Worm (Caenorhabditis elegans) whole organism, mixed stage, embryonic: Measurements from ENCODE around the gene F36D4.6.
"Not testable (repeated sequence)": the region's sequence is repeated elsewhere in the genome, so short reads cannot be mapped to it uniquely, and the experiment has no call there.

Experiments used
- bed-3 ChIP-seq: fragments of 200-800 bp; sonication (Bioruptor generic); optimal IDR thresholded peaks from 3 replicates; lab custom pipeline; 2018; ENCODE audit warnings: mild to moderate bottlenecking, missing genetic modification characterization, moderate library complexity, missing compliant biosample characterization
- blmp-1 ChIP-seq: fragments of 150-350 bp; optimal IDR thresholded peaks from 2 replicates; lab custom pipeline; 2014; ENCODE audit warnings: missing biosample characterization, missing genetic modification characterization
- ceh-39 ChIP-seq: fragments of 150-350 bp; optimal IDR thresholded peaks from 2 replicates; lab custom pipeline; 2014; ENCODE audit warnings: missing biosample characterization, missing genetic modification characterization
- ceh-43 ChIP-seq: fragments of 200-800 bp; sonication (Bioruptor generic); optimal IDR thresholded peaks from 2 replicates; lab custom pipeline; 2018; ENCODE audit warnings: mild to moderate bottlenecking, missing genetic modification characterization, moderate library complexity, missing compliant biosample characterization
- ceh-83 ChIP-seq: fragments of 200-800 bp; sonication (Bioruptor generic); optimal IDR thresholded peaks from 2 replicates; lab custom pipeline; 2018; ENCODE audit warnings: mild to moderate bottlenecking, missing genetic modification characterization, missing compliant biosample characterization
- ces-1 ChIP-seq: fragments of 150-350 bp; optimal IDR thresholded peaks from 2 replicates; lab custom pipeline; 2014; ENCODE audit warnings: missing biosample characterization, missing genetic modification reagents, missing genetic modification characterization
- cnd-1 ChIP-seq: fragments of 200-800 bp; sonication (Bioruptor generic); optimal IDR thresholded peaks from 2 replicates; lab custom pipeline; 2018; ENCODE audit warnings: mild to moderate bottlenecking, missing genetic modification characterization, missing compliant biosample characterization
- drap-1 ChIP-seq: fragments of 200-800 bp; sonication (Bioruptor generic); optimal IDR thresholded peaks from 3 replicates; lab custom pipeline; 2018; ENCODE audit warnings: mild to moderate bottlenecking, missing genetic modification characterization, missing compliant biosample characterization
- elt-1 ChIP-seq: sonication (generic microtip); optimal IDR thresholded peaks from 2 replicates; lab custom pipeline; 2017; ENCODE audit warnings: missing genetic modification characterization, mild to moderate bottlenecking, missing compliant biosample characterization, antibody characterized with exemption, moderate library complexity, borderline replicate concordance; ENCODE audit not compliant: insufficient read depth
- elt-3 ChIP-seq: fragments of 150-350 bp; optimal IDR thresholded peaks from 2 replicates; lab custom pipeline; 2014; ENCODE audit warnings: missing biosample characterization, missing genetic modification characterization
- flh-1 ChIP-seq: fragments of 200-800 bp; sonication (Bioruptor generic); optimal IDR thresholded peaks from 2 replicates; lab custom pipeline; 2018; ENCODE audit warnings: mild to moderate bottlenecking, missing genetic modification characterization, moderate library complexity, missing compliant biosample characterization
- ham-2 ChIP-seq: fragments of 200-800 bp; sonication (Bioruptor generic); optimal IDR thresholded peaks from 2 replicates; lab custom pipeline; 2018; ENCODE audit warnings: mild to moderate bottlenecking, missing genetic modification characterization, missing compliant biosample characterization
- hlh-1 ChIP-seq: fragments of 150-350 bp; optimal IDR thresholded peaks from 2 replicates; lab custom pipeline; 2014; ENCODE audit warnings: missing biosample characterization, missing genetic modification reagents, missing genetic modification characterization
- lsy-2 ChIP-seq: fragments of 150-350 bp; optimal IDR thresholded peaks from 2 replicates; lab custom pipeline; 2014; ENCODE audit warnings: missing biosample characterization, missing genetic modification characterization
- mab-5 ChIP-seq: fragments of 150-350 bp; optimal IDR thresholded peaks from 2 replicates; lab custom pipeline; 2014; ENCODE audit warnings: missing biosample characterization, missing genetic modification characterization
- mep-1 ChIP-seq: fragments of 150-350 bp; optimal IDR thresholded peaks from 2 replicates; lab custom pipeline; 2017; ENCODE audit warnings: missing biosample characterization, missing genetic modification reagents, missing genetic modification characterization, inconsistent platforms
- mls-2 ChIP-seq: sonication (generic microtip); optimal IDR thresholded peaks from 2 replicates; lab custom pipeline; 2016; ENCODE audit warnings: mild to moderate bottlenecking, missing genetic modification characterization, moderate library complexity, missing compliant biosample characterization
- nhr-12 ChIP-seq: fragments of 150-350 bp; optimal IDR thresholded peaks from 2 replicates; lab custom pipeline; 2014; ENCODE audit warnings: missing biosample characterization, missing genetic modification characterization
- nhr-2 ChIP-seq: fragments of 150-350 bp; optimal IDR thresholded peaks from 2 replicates; lab custom pipeline; 2014; ENCODE audit warnings: missing biosample characterization, missing genetic modification characterization
- nhr-237 ChIP-seq: fragments of 150-350 bp; optimal IDR thresholded peaks from 2 replicates; lab custom pipeline; 2014; ENCODE audit warnings: missing biosample characterization, missing genetic modification characterization
- nhr-28 ChIP-seq: fragments of 150-350 bp; optimal IDR thresholded peaks from 2 replicates; lab custom pipeline; 2014; ENCODE audit warnings: missing biosample characterization, missing genetic modification characterization
- nhr-76 ChIP-seq: sonication (generic microtip); optimal IDR thresholded peaks from 2 replicates; lab custom pipeline; 2017; ENCODE audit warnings: missing biosample characterization, missing genetic modification characterization
- pha-4 ChIP-seq: fragments of 150-350 bp; optimal IDR thresholded peaks from 2 replicates; lab custom pipeline; 2018; ENCODE audit warnings: missing biosample characterization, missing genetic modification reagents, missing genetic modification characterization
- sptf-1 ChIP-seq: sonication (generic microtip); optimal IDR thresholded peaks from 2 replicates; lab custom pipeline; 2017; ENCODE audit warnings: mild to moderate bottlenecking, missing genetic modification characterization, moderate library complexity, missing compliant biosample characterization
- tbx-8 ChIP-seq: fragments of 200-800 bp; sonication (Bioruptor generic); optimal IDR thresholded peaks from 2 replicates; lab custom pipeline; 2018; ENCODE audit warnings: mild to moderate bottlenecking, missing genetic modification characterization, moderate library complexity, missing compliant biosample characterization
- unc-120 ChIP-seq: sonication (generic microtip); optimal IDR thresholded peaks from 2 replicates; lab custom pipeline; 2017; ENCODE audit warnings: missing genetic modification characterization, missing compliant biosample characterization; ENCODE audit not compliant: poor library complexity, severe bottlenecking
- unc-62 ChIP-seq: fragments of 150-350 bp; optimal IDR thresholded peaks from 2 replicates; lab custom pipeline; 2014; ENCODE audit warnings: missing biosample characterization, missing genetic modification reagents, missing genetic modification characterization
- zip-8 ChIP-seq: fragments of 150-350 bp; optimal IDR thresholded peaks from 2 replicates; lab custom pipeline; 2014; ENCODE audit warnings: missing biosample characterization, missing genetic modification characterization

F36D4.6 gene

DNA sequence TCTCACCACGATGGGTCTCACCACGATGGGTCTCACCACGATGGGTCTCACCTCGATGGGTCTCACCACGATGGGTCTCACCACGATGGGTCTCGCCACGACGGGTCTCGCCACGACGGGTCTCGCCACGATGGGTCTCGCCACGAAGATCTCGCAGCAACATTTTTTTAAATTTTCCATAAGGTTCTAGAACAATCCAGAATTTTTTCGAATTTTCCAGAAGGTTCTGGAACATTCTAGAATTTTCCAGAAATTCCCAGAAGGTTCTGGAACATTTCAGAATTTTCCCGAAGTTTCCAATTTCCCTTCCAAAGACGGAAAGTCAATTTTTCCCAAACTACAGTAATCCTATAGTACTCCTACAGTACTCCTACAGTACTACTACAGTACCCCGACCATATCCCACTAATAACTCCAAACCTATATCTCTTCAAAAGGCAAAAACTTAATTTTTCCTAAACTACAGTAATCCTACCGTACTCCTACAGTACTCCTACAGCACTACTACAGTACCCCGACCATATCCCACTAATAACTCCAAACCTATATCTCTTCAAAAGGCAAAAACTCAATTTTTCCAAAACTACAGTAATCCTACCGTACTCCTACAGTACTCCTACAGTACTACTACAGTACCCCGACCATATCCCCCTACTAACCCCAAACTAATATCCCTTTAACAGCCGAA, 12.5 kb upstream of the F36D4.6 start, which contains the start of gene Y54B9A.1:
Y54B9A.1 (minus strand) TSS at position 235 of the 688 bp plus-strand sequence.
- TF ChIP-seq drap-1; ceh-83 (GFP tag; lab: Kevin White, UChicago); blmp-1: not testable (repeated sequence)

DNA sequence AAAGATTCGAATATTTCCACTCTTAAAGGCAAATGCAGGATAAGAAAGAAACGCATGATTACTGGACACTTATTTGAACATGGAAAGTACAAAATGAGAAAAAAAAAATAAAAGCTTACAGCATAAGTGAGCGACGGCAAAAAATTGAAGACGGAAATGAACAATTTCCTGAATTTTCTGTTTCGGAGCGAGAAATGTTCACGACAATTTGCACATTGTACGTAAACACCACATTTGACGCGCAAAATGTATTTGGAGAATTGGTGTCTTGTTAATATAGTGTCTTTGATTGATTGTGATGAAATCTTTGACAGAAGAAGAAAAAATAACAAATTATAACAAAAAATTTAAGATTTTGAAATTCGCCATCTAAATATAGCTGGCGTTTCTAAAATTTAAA, 1.4 kb downstream of the F36D4.6 start, which contains the start of gene F36D4.5:
F36D4.5 (minus strand) TSS at position 225 of the 400 bp plus-strand sequence.
- TF ChIP-seq ces-1 (GFP tag; lab: Kevin White, UChicago) (peak; percentile 77), hlh-1 (tag; lab: Kevin White, UChicago) (no peak)

- peak; percentile 48 for TF ChIP-seq unc-120
- TF ChIP-seq nhr-28 (tag; lab: Kevin White, UChicago) = no peak
- no peak for TF ChIP-seq cnd-1
- TF ChIP-seq mep-1 (tag; lab: Kevin White, UChicago) = no peak
- TF ChIP-seq elt-3 (tag; lab: Kevin White, UChicago) = no peak
- TF ChIP-seq ham-2 = peak; percentile 82
- peak; percentile 55 for TF ChIP-seq mls-2
- TF ChIP-seq hlh-1 (tag; lab: Kevin White, UChicago) = peak; percentile 20
- TF ChIP-seq pha-4 (tag; lab: Kevin White, UChicago) = peak; percentile 7
- TF ChIP-seq, all 35 proteins: peak for 5
Observed at ce11 chrV:9424514-9424913, 2.5 kb downstream of the F36D4.6 start.

DNA sequence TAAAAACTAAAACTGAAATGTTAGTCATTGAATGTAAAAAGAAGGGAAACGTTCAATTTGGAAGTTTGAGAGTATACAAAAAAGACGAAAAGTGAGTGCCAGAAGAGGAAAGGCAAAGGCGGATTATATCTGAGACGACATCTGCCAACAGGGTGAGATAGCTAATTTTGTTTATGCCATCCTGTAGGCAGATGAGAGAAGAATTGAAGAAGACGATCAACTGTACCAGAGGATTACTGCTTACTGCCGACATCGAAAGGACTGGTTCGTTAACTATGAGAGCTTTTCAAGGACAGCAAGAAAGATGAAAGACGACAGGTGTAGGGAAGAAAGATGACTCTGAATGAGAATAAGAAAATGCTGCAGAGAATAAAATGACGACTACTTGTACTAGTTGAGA, 3.4 kb downstream of the F36D4.6 start:
- TF ChIP-seq cnd-1 (peak; percentile 6), mab-5 (tag; lab: Kevin White, UChicago) (no peak)
- TF ChIP-seq, all 35 proteins: peak for 1

ce11 chrV:9422745-9423144, 4.2 kb downstream of the F36D4.6 start:
- TF ChIP-seq nhr-237 (tag; lab: Kevin White, UChicago) = peak; percentile 39
- TF ChIP-seq flh-1 (GFP tag; lab: Kevin White, UChicago) = no peak
- peak; percentile 64 for TF ChIP-seq ham-2
- TF ChIP-seq ces-1 (GFP tag; lab: Kevin White, UChicago) = no peak

DNA sequence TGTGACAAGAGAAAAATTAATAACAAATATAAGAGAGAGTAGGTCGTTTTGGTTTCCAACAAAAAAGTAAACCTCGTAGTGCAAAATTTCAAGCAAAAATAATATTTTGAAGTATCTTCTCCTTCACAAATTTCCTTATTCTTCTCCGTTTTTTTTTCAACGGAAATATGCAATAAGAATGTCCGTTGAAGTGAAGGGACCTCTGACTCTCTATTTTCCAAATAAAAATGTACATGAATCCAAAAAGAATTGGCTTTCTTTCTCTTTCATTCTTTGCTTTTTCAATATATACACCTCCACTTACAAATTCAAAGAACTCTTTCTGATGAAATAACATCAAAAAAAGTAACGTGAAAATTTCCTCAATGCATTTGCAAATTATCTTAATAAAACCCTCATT, 10.4 kb downstream of the F36D4.6 start, which contains the start of gene F36D4.1:
F36D4.1 (plus strand) TSS at position 301 of the 400 bp plus-strand sequence.
- TF ChIP-seq ham-2 (no peak), elt-1 (tag; lab: Kevin White, UChicago) (no peak), elt-3 (tag; lab: Kevin White, UChicago) (no peak), bed-3 (GFP tag; lab: Kevin White, UChicago) (no peak), sptf-1 (tag; lab: Kevin White, UChicago) (no peak), unc-62 (GFP tag; lab: Kevin White, UChicago) (no peak), ceh-43 (GFP tag; lab: Kevin White, UChicago) (no peak), mep-1 (tag; lab: Kevin White, UChicago) (no peak), ceh-39 (tag; lab: Kevin White, UChicago) (no peak), tbx-8 (GFP tag; lab: Kevin White, UChicago) (no peak), cnd-1 (no peak), zip-8 (tag; lab: Kevin White, UChicago) (no peak), nhr-2 (tag; lab: Kevin White, UChicago) (no peak)

DNA sequence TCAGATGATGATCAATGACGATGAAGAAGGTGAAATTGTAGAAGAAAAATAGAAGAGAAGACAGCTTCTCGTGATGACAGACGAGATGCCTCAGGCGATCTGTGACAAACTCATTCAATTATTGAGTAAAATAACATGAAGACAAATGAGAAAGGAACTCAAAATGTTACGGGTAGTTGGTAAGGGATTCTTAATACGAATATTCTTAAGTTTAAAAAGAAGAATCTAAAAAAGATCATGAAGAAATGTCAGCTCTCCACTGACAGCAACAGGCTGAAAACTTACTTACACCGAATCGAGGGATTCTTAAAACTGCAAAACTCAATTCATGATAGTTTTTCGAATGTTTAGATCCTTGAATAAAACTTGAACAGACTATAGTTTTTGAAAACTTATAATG, 12.5 kb downstream of the F36D4.6 start, which contains the start of gene F36D4.4:
F36D4.4 (minus strand) TSS at position 101 of the 400 bp plus-strand sequence.
- TF ChIP-seq ceh-83 (GFP tag; lab: Kevin White, UChicago) (no peak), unc-120 (no peak), unc-62 (GFP tag; lab: Kevin White, UChicago) (no peak), nhr-76 (tag; lab: Kevin White, UChicago) (no peak), nhr-12 (no peak), cnd-1 (no peak), blmp-1 (no peak), mls-2 (no peak), lsy-2 (tag; lab: Kevin White, UChicago) (no peak), tbx-8 (GFP tag; lab: Kevin White, UChicago) (no peak), ham-2 (no peak), mab-5 (tag; lab: Kevin White, UChicago) (no peak), ceh-43 (GFP tag; lab: Kevin White, UChicago) (no peak), flh-1 (GFP tag; lab: Kevin White, UChicago) (no peak), ceh-39 (tag; lab: Kevin White, UChicago) (no peak), nhr-237 (tag; lab: Kevin White, UChicago) (no peak)
